Fruit fly (Drosophila melanogaster) whole organism, embryonic: ENCODE results near the gene CG6195.
A peak's percentile ranks its signal among the peaks of the same experiment; 100 is the strongest.

ENCODE experiments used
- ATbp ChIP-seq: fragments of 200-800 bp; sonication (Bioruptor generic); optimal IDR thresholded peaks from 2 replicates; lab custom pipeline; 2017; ENCODE audit warnings: missing biosample characterization, mild to moderate bottlenecking, missing genetic modification characterization, missing genetic modification reagents
- Ada2b ChIP-seq: fragments of 200-800 bp; sonication (Bioruptor generic); IDR thresholded peaks from 2 replicates; pipeline ENCODE4 v1.3.6; 2022; ENCODE audit warnings: missing biosample characterization, missing genetic modification characterization
- Adf1 ChIP-seq: fragments of 200-800 bp; sonication (Bioruptor generic); IDR thresholded peaks from 2 replicates; pipeline ENCODE4 v1.3.6; 2022; ENCODE audit warnings: missing biosample characterization, missing genetic modification characterization
- Blimp-1 ChIP-seq: fragments of 200-800 bp; sonication (Bioruptor generic); optimal IDR thresholded peaks from 3 replicates; lab custom pipeline; 2018; ENCODE audit warnings: missing biosample characterization, missing genetic modification characterization, mild to moderate bottlenecking, moderate library complexity, missing genetic modification reagents
- CG10209 ChIP-seq: fragments of 200-800 bp; sonication (Bioruptor generic); optimal IDR thresholded peaks from 3 replicates; lab custom pipeline; 2017; ENCODE audit warnings: missing biosample characterization, mild to moderate bottlenecking, missing genetic modification characterization, missing genetic modification reagents
- CG10431 ChIP-seq: fragments of 200-800 bp; sonication (Bioruptor generic); optimal IDR thresholded peaks from 3 replicates; lab custom pipeline; 2018; ENCODE audit warnings: missing biosample characterization, mild to moderate bottlenecking, missing genetic modification characterization
- CG12071 ChIP-seq: fragments of 200-800 bp; sonication (Bioruptor generic); optimal IDR thresholded peaks from 3 replicates; lab custom pipeline; 2018; ENCODE audit warnings: missing biosample characterization, mild to moderate bottlenecking, missing genetic modification characterization
- CG12219 ChIP-seq: fragments of 200-800 bp; sonication (Bioruptor generic); optimal IDR thresholded peaks from 3 replicates; lab custom pipeline; 2018; ENCODE audit warnings: missing biosample characterization, mild to moderate bottlenecking, missing genetic modification characterization
- CG13123 ChIP-seq: fragments of 200-800 bp; sonication (Bioruptor generic); optimal IDR thresholded peaks from 2 replicates; lab custom pipeline; 2016; ENCODE audit warnings: missing biosample characterization, missing genetic modification characterization
- CG14667 ChIP-seq: fragments of 200-800 bp; sonication (Bioruptor generic); IDR thresholded peaks from 2 replicates; pipeline ENCODE4 v1.3.6; 2022; ENCODE audit warnings: missing biosample characterization, missing genetic modification characterization
- CG14710 ChIP-seq: fragments of 200-800 bp; sonication (Bioruptor generic); optimal IDR thresholded peaks from 3 replicates; lab custom pipeline; 2019; ENCODE audit warnings: missing biosample characterization, mild to moderate bottlenecking, missing genetic modification characterization, moderate library complexity
- CG15479 ChIP-seq: fragments of 200-800 bp; sonication (Bioruptor generic); optimal IDR thresholded peaks from 3 replicates; lab custom pipeline; 2019; ENCODE audit warnings: missing biosample characterization, mild to moderate bottlenecking, missing genetic modification characterization, moderate library complexity
- CG15601 ChIP-seq: fragments of 200-800 bp; sonication (Bioruptor generic); optimal IDR thresholded peaks from 3 replicates; lab custom pipeline; 2019; ENCODE audit warnings: missing biosample characterization, mild to moderate bottlenecking, missing genetic modification characterization, moderate library complexity
- CG1603 ChIP-seq: fragments of 200-800 bp; sonication (Bioruptor generic); optimal IDR thresholded peaks from 2 replicates; lab custom pipeline; 2019; ENCODE audit warnings: missing biosample characterization, mild to moderate bottlenecking, missing genetic modification characterization, moderate library complexity
- CG17328 ChIP-seq: fragments of 200-800 bp; sonication (Bioruptor generic); IDR thresholded peaks from 2 replicates; pipeline ENCODE4 v1.3.6; 2022; ENCODE audit warnings: missing biosample characterization, missing genetic modification characterization
- CG31365 ChIP-seq: fragments of 200-800 bp; sonication (Bioruptor generic); optimal IDR thresholded peaks from 2 replicates; lab custom pipeline; 2018; ENCODE audit warnings: missing biosample characterization, mild to moderate bottlenecking, missing genetic modification characterization
- CG31388 ChIP-seq: fragments of 200-800 bp; sonication (Bioruptor generic); optimal IDR thresholded peaks from 2 replicates; lab custom pipeline; 2016; ENCODE audit warnings: missing biosample characterization, missing genetic modification characterization
- CG42726 ChIP-seq: fragments of 200-800 bp; sonication (Bioruptor generic); IDR thresholded peaks from 2 replicates; pipeline ENCODE4 v1.3.6; 2022; ENCODE audit warnings: missing biosample characterization, missing genetic modification characterization; ENCODE audit not compliant: partially characterized antibody
- CG4360 ChIP-seq: fragments of 200-800 bp; sonication (Bioruptor generic); IDR thresholded peaks from 2 replicates; pipeline ENCODE4 v1.3.6; 2022; ENCODE audit warnings: missing biosample characterization, missing genetic modification characterization
- CG4424 ChIP-seq: fragments of 200-800 bp; sonication (Bioruptor generic); optimal IDR thresholded peaks from 3 replicates; lab custom pipeline; 2016; ENCODE audit warnings: missing biosample characterization, missing genetic modification characterization
- CG4730 ChIP-seq: fragments of 200-800 bp; sonication (Bioruptor generic); IDR thresholded peaks from 2 replicates; pipeline ENCODE4 v1.3.6; 2022; ENCODE audit warnings: missing biosample characterization, missing genetic modification characterization
- CG5180 ChIP-seq: fragments of 200-800 bp; sonication (Bioruptor generic); optimal IDR thresholded peaks from 3 replicates; lab custom pipeline; 2017; ENCODE audit warnings: missing biosample characterization, missing genetic modification characterization, mild to moderate bottlenecking, moderate library complexity, missing genetic modification reagents
- CG6254 ChIP-seq: fragments of 200-800 bp; sonication (Bioruptor generic); optimal IDR thresholded peaks from 3 replicates; lab custom pipeline; 2017; ENCODE audit warnings: mild to moderate bottlenecking, missing biosample characterization, missing genetic modification reagents, missing genetic modification characterization
- CG6813 ChIP-seq: fragments of 200-800 bp; sonication (Bioruptor generic); optimal IDR thresholded peaks from 2 replicates; lab custom pipeline; 2017; ENCODE audit warnings: missing biosample characterization, missing genetic modification characterization, mild to moderate bottlenecking, moderate library complexity, missing genetic modification reagents
- Dfd ChIP-seq, 2 experiments: fragments of >200 bp; optimal IDR thresholded peaks; 2 replicates each; lab custom pipeline; 2017; ENCODE audit warnings: missing biosample characterization in 2 of 2, missing genetic modification characterization in 2 of 2
- Dip2 ChIP-seq: fragments of 200-800 bp; sonication (Bioruptor generic); IDR thresholded peaks from 2 replicates; pipeline ENCODE4 v1.3.6; 2022; ENCODE audit warnings: missing biosample characterization, missing genetic modification characterization
- H15 ChIP-seq: fragments of 200-800 bp; sonication (Bioruptor generic); IDR thresholded peaks from 3 replicates; pipeline ENCODE4 v1.3.6; 2022; ENCODE audit warnings: missing biosample characterization, missing genetic modification characterization
- Hand ChIP-seq: fragments of 200-800 bp; sonication (Bioruptor generic); optimal IDR thresholded peaks from 2 replicates; lab custom pipeline; 2017; ENCODE audit warnings: mild to moderate bottlenecking, missing biosample characterization, missing genetic modification reagents, missing genetic modification characterization
- Hsf ChIP-seq: fragments of 200-800 bp; sonication (Bioruptor generic); optimal IDR thresholded peaks from 3 replicates; lab custom pipeline; 2016; ENCODE audit warnings: missing biosample characterization, missing genetic modification characterization
- NC2β ChIP-seq: fragments of 200-800 bp; sonication (Bioruptor generic); optimal IDR thresholded peaks from 2 replicates; lab custom pipeline; 2016; ENCODE audit warnings: missing biosample characterization, missing genetic modification characterization
- Oli ChIP-seq: fragments of 200-800 bp; sonication (Bioruptor generic); optimal IDR thresholded peaks from 2 replicates; lab custom pipeline; 2018; ENCODE audit warnings: missing biosample characterization, mild to moderate bottlenecking, missing genetic modification characterization, moderate library complexity
- Scr ChIP-seq: fragments of 200-800 bp; sonication (Bioruptor generic); IDR thresholded peaks from 2 replicates; pipeline ENCODE4 v1.3.6; 2022; ENCODE audit warnings: missing biosample characterization, missing genetic modification characterization; ENCODE audit not compliant: partially characterized antibody
- Ssrp ChIP-seq: fragments of 200-800 bp; sonication (Bioruptor generic); optimal IDR thresholded peaks from 2 replicates; lab custom pipeline; 2018; ENCODE audit warnings: missing biosample characterization, mild to moderate bottlenecking, missing genetic modification characterization, moderate library complexity
- TFAM ChIP-seq: fragments of 200-800 bp; sonication (Bioruptor generic); optimal IDR thresholded peaks from 2 replicates; lab custom pipeline; 2017; ENCODE audit warnings: missing biosample characterization, missing genetic modification characterization, inconsistent platforms
- Taf1 ChIP-seq: fragments of 200-800 bp; sonication (Bioruptor generic); IDR thresholded peaks from 2 replicates; pipeline ENCODE4 v1.3.6; 2022; ENCODE audit warnings: missing biosample characterization, missing genetic modification characterization
- bab2 ChIP-seq: fragments of 200-800 bp; sonication (Bioruptor generic); optimal IDR thresholded peaks from 2 replicates; lab custom pipeline; 2016; ENCODE audit warnings: missing biosample characterization, missing genetic modification characterization
- cas ChIP-seq: fragments of 200-800 bp; sonication (Bioruptor generic); IDR thresholded peaks from 2 replicates; pipeline ENCODE4 v1.3.6; 2022; ENCODE audit warnings: missing biosample characterization, missing genetic modification characterization
- en ChIP-seq: fragments of 200-800 bp; sonication (Bioruptor generic); optimal IDR thresholded peaks from 2 replicates; lab custom pipeline; 2016; ENCODE audit warnings: missing biosample characterization, missing genetic modification characterization
- gsb-n ChIP-seq: fragments of 200-800 bp; sonication (Bioruptor generic); optimal IDR thresholded peaks from 3 replicates; lab custom pipeline; 2018; ENCODE audit warnings: missing biosample characterization, mild to moderate bottlenecking, missing genetic modification characterization
- gt ChIP-seq: fragments of 200-800 bp; sonication (Bioruptor generic); IDR thresholded peaks from 2 replicates; pipeline ENCODE4 v1.3.6; 2022; ENCODE audit warnings: missing biosample characterization, missing genetic modification characterization
- hbn ChIP-seq: fragments of 200-800 bp; sonication (Bioruptor generic); IDR thresholded peaks from 2 replicates; pipeline ENCODE4 v1.3.6; 2022; ENCODE audit warnings: missing biosample characterization, missing genetic modification characterization; ENCODE audit not compliant: partially characterized antibody
- lov ChIP-seq, 2 experiments: fragments of 200-800 bp in 1 of 2; fragments of >200 bp in 1 of 2; sonication (Bioruptor generic) in 1 of 2; IDR thresholded peaks in 1 of 2; optimal IDR thresholded peaks in 1 of 2; 2 replicates in 1 of 2; 3 replicates in 1 of 2; pipeline versions ENCODE4 v1.3.6 to Lab custom; 2017 to 2022; ENCODE audit warnings: missing biosample characterization in 1 of 2, missing genetic modification characterization in 1 of 2
- nmo ChIP-seq: fragments of 200-800 bp; sonication (Bioruptor generic); optimal IDR thresholded peaks from 2 replicates; lab custom pipeline; 2018; ENCODE audit warnings: missing biosample characterization, mild to moderate bottlenecking, missing genetic modification characterization, moderate library complexity
- oc ChIP-seq: fragments of 200-800 bp; sonication (Bioruptor generic); optimal IDR thresholded peaks from 2 replicates; lab custom pipeline; 2018; ENCODE audit warnings: missing biosample characterization, mild to moderate bottlenecking, missing genetic modification characterization, moderate library complexity
- onecut ChIP-seq: fragments of 200-800 bp; sonication (Bioruptor generic); IDR thresholded peaks from 2 replicates; pipeline ENCODE4 v1.3.6; 2022; ENCODE audit warnings: missing biosample characterization, missing genetic modification characterization
- sqz ChIP-seq: fragments of 200-800 bp; sonication (Bioruptor generic); optimal IDR thresholded peaks from 3 replicates; lab custom pipeline; 2018; ENCODE audit warnings: missing biosample characterization, mild to moderate bottlenecking, missing genetic modification characterization
- sr ChIP-seq: fragments of 200-800 bp; sonication (Bioruptor generic); IDR thresholded peaks from 3 replicates; pipeline ENCODE4 v1.3.6; 2022; ENCODE audit warnings: missing biosample characterization, missing genetic modification characterization
- trh ChIP-seq: fragments of 200-800 bp; sonication (Bioruptor generic); optimal IDR thresholded peaks from 2 replicates; lab custom pipeline; 2016; ENCODE audit warnings: missing biosample characterization, missing genetic modification characterization
- wek ChIP-seq: fragments of 200-800 bp; sonication (Bioruptor generic); optimal IDR thresholded peaks from 3 replicates; lab custom pipeline; 2018; ENCODE audit warnings: missing biosample characterization, mild to moderate bottlenecking, missing genetic modification characterization, moderate library complexity

Gene CG6195

DNA sequence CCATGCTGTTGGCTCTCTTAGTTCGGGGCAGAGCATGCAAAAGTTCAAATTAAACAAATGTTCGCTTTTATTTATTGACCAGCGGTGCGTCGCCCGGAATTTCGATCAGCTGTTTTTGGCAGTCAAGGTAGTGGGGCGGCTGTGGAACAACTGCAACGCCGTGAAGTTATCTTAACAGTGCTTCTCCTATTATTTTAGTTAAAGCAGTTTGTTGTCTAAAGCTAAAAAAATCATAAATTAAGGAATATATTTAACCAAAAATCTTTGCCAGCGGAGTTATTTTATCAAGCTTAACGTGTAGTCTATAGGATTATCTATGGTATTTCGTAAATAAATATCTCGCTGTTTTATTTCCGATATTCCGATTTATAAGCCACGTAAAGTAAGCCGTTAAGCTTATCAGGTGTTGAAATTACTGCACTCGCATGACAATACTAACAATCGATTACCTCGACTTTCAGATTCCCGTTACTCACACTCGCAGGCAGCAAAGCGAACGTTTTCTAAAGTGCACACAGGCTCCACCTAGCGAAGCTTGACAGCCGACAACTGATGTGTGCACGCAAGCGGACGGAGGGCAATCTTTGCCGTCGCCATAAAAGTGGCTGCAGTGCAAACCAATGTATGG, at the start of gene CG6195, which contains the start of gene CG31220 (continued):
- peak; percentile 11 for TF ChIP-seq wek (GFP tag; lab: Kevin White, UChicago)
- no peak for TF ChIP-seq CG6254 (GFP tag; lab: Kevin White, UChicago)
- peak; percentile 26 for TF ChIP-seq CG14710
- TF ChIP-seq NC2β (GFP tag; lab: Kevin White, UChicago), result peak; percentile 34
- peak; percentile 39; the same call in 1 of the 2 replicates for TF ChIP-seq Scr (GFP tag; lab: Robert Waterston, UW)
- TF ChIP-seq H15 (GFP tag; lab: Robert Waterston, UW), result 0 out of 3 replicates have a peak, but pooled peaks have one; percentile 6
- peak; percentile 33 for TF ChIP-seq CG31365 (tag; lab: Kevin White, UChicago)
- TF ChIP-seq onecut (GFP tag; lab: Robert Waterston, UW), result peak; percentile 29; the same call in 1 of the 2 replicates
- TF ChIP-seq sqz (GFP tag; lab: Kevin White, UChicago), result no peak
- no peak for TF ChIP-seq trh
- TF ChIP-seq CG6813 (GFP tag; lab: Kevin White, UChicago), result no peak
- TF ChIP-seq CG4730, result no peak
- TF ChIP-seq CG31388 (GFP tag; lab: Kevin White, UChicago), result no peak
- no peak for TF ChIP-seq CG12219
- TF ChIP-seq Blimp-1, result no peak
- no peak for TF ChIP-seq Ssrp
- peak; percentile 6 for TF ChIP-seq CG15601 (tag; lab: Kevin White, UChicago)
- TF ChIP-seq CG4424 (GFP tag; lab: Kevin White, UChicago), result no peak
- no peak for TF ChIP-seq Ada2b (GFP tag; lab: Robert Waterston, UW)
- TF ChIP-seq CG15479 (GFP tag; lab: Kevin White, UChicago), result no peak
- TF ChIP-seq Oli (tag; lab: Kevin White, UChicago), result no peak
- no peak for TF ChIP-seq gsb-n (tag; lab: Kevin White, UChicago)
- no peak for TF ChIP-seq en (GFP tag; lab: Kevin White, UChicago)
- no peak for TF ChIP-seq CG42726 (GFP tag; lab: Robert Waterston, UW)
- TF ChIP-seq oc (tag; lab: Kevin White, UChicago), result no peak
- TF ChIP-seq gt (GFP tag; lab: Robert Waterston, UW), result no peak
- TF ChIP-seq lov (optimal IDR thresholded peaks at IDR 0.05; lab: Kevin White, UChicago), result no peak
- TF ChIP-seq lov (GFP tag; IDR thresholded peaks at IDR 0.05; lab: Robert Waterston, UW), result no peak
- TF ChIP-seq bab2 (GFP tag; lab: Kevin White, UChicago), result no peak
- TF ChIP-seq Hsf (GFP tag; lab: Kevin White, UChicago), result peak; percentile 14
- TF ChIP-seq Taf1 (GFP tag; lab: Robert Waterston, UW), result no peak
- no peak for TF ChIP-seq ATbp (GFP tag; lab: Kevin White, UChicago)
- no peak for TF ChIP-seq CG12071 (GFP tag; lab: Kevin White, UChicago)
- TF ChIP-seq CG5180 (GFP tag; lab: Kevin White, UChicago), result no peak
- TF ChIP-seq CG14667, result no peak
- TF ChIP-seq TFAM (GFP tag; lab: Kevin White, UChicago), result no peak
- no peak for TF ChIP-seq Hand (GFP tag; lab: Kevin White, UChicago)
- TF ChIP-seq CG10209, result no peak
- peak; percentile 33; the same call in 1 of the 2 replicates for TF ChIP-seq hbn (GFP tag; lab: Robert Waterston, UW)
- TF ChIP-seq cas (GFP tag; lab: Robert Waterston, UW), result no peak
- peak; percentile 100 for TF ChIP-seq CG1603
- no peak for TF ChIP-seq Dfd (GFP tag; optimal IDR thresholded peaks at IDR 0.05; lab: Kevin White, UChicago)
- no peak for TF ChIP-seq sr (GFP tag; lab: Robert Waterston, UW)
- 0 out of 2 replicates have a peak, but pooled peaks have one; percentile 24 for TF ChIP-seq CG17328
- TF ChIP-seq CG4360 (GFP tag; lab: Robert Waterston, UW), result no peak
- TF ChIP-seq nmo (GFP tag; lab: Kevin White, UChicago), result peak; percentile 42
- no peak for TF ChIP-seq CG13123
- no peak for TF ChIP-seq Dip2 (GFP tag; lab: Robert Waterston, UW)
- peak; percentile 17 for TF ChIP-seq CG10431 (GFP tag; lab: Kevin White, UChicago)
- TF ChIP-seq Adf1 (GFP tag; lab: Robert Waterston, UW), result no peak
